Fruit fly (Drosophila melanogaster): ENCODE data around the gene Bx42.
A peak's percentile ranks its signal among the peaks of the same experiment; 100 is the strongest.

The Bx42 gene

dm6 chrX:9103308-9104185, 2.9 kb downstream of the Bx42 start, which contains the start of gene CG7766:
Gene CG7766 (minus strand): TSS chrX:9103739.
- TF ChIP-seq Ets98B (GFP tag; IDR thresholded peaks at IDR 0.05), result no peak
- TF ChIP-seq rn (GFP tag; IDR thresholded peaks at IDR 0.05), result no peak
- TF ChIP-seq CG9948 (tag; optimal IDR thresholded peaks at IDR 0.05), result no peak
- TF ChIP-seq CG13204 (GFP tag; optimal IDR thresholded peaks at IDR 0.05), result no peak
- no peak for TF ChIP-seq fd96Ca (GFP tag; IDR thresholded peaks at IDR 0.05)
- TF ChIP-seq CG15710 (tag; optimal IDR thresholded peaks at IDR 0.05), result no peak
- no peak for TF ChIP-seq CG8159 (tag; optimal IDR thresholded peaks at IDR 0.05)
- no peak for TF ChIP-seq CG34367 (tag; optimal IDR thresholded peaks at IDR 0.05)

- TF ChIP-seq CG13204 (GFP tag; optimal IDR thresholded peaks at IDR 0.05) (no peak), CG12605 (GFP tag; IDR thresholded peaks at IDR 0.05) (no peak), Snoo (tag; optimal IDR thresholded peaks at IDR 0.05) (no peak), CG32121 (GFP tag; IDR thresholded peaks at IDR 0.05) (no peak), EcR (GFP tag; optimal IDR thresholded peaks at IDR 0.05) (no peak), CG15710 (tag; optimal IDR thresholded peaks at IDR 0.05) (no peak), D1 (tag; optimal IDR thresholded peaks at IDR 0.05) (no peak), gl (tag; optimal IDR thresholded peaks at IDR 0.05) (no peak), CG4496 (GFP tag; IDR thresholded peaks at IDR 0.05) (no peak), CG8159 (tag; optimal IDR thresholded peaks at IDR 0.05) (no peak), Pif1B (GFP tag; optimal IDR thresholded peaks at IDR 0.05) (no peak), Pif1A (GFP tag; optimal IDR thresholded peaks at IDR 0.05) (no peak), CG9948 (tag; optimal IDR thresholded peaks at IDR 0.05) (no peak), CG14655 (GFP tag; optimal IDR thresholded peaks at IDR 0.05) (no peak), fd96Ca (GFP tag; IDR thresholded peaks at IDR 0.05) (no peak), CG8301 (tag; optimal IDR thresholded peaks at IDR 0.05) (no peak), Ets98B (GFP tag; IDR thresholded peaks at IDR 0.05) (no peak), CG34367 (tag; optimal IDR thresholded peaks at IDR 0.05) (no peak), CG10348 (GFP tag; IDR thresholded peaks at IDR 0.05) (no peak)
These were observed 4.3 kb downstream of the Bx42 start for dm6 chrX:9102125-9102524.

- TF ChIP-seq gl (tag; optimal IDR thresholded peaks at IDR 0.05) (no peak), CG34367 (tag; optimal IDR thresholded peaks at IDR 0.05) (no peak), CG8159 (tag; optimal IDR thresholded peaks at IDR 0.05) (no peak), CG32121 (GFP tag; IDR thresholded peaks at IDR 0.05) (no peak), CG12605 (GFP tag; IDR thresholded peaks at IDR 0.05) (no peak), CG8301 (tag; optimal IDR thresholded peaks at IDR 0.05) (no peak), CG17806 (tag; optimal IDR thresholded peaks at IDR 0.05) (no peak), CG14655 (GFP tag; optimal IDR thresholded peaks at IDR 0.05) (no peak), D1 (tag; optimal IDR thresholded peaks at IDR 0.05) (no peak), fd96Ca (GFP tag; IDR thresholded peaks at IDR 0.05) (no peak), CG13204 (GFP tag; optimal IDR thresholded peaks at IDR 0.05) (no peak), CG10348 (GFP tag; IDR thresholded peaks at IDR 0.05) (no peak), Pif1B (GFP tag; optimal IDR thresholded peaks at IDR 0.05) (no peak), EcR (GFP tag; optimal IDR thresholded peaks at IDR 0.05) (no peak)
These were observed 12.5 kb downstream of the Bx42 start for dm6 chrX:9093912-9094311.

- TF ChIP-seq CG15710 (tag; optimal IDR thresholded peaks at IDR 0.05) (no peak), CG12605 (GFP tag; IDR thresholded peaks at IDR 0.05) (no peak), EcR (GFP tag; optimal IDR thresholded peaks at IDR 0.05) (no peak), CG34367 (tag; optimal IDR thresholded peaks at IDR 0.05) (no peak), CG32121 (GFP tag; IDR thresholded peaks at IDR 0.05) (no peak), D1 (tag; optimal IDR thresholded peaks at IDR 0.05) (no peak), CG8301 (tag; optimal IDR thresholded peaks at IDR 0.05) (no peak), CG14655 (GFP tag; optimal IDR thresholded peaks at IDR 0.05) (no peak), CG17806 (tag; optimal IDR thresholded peaks at IDR 0.05) (no peak), rn (GFP tag; IDR thresholded peaks at IDR 0.05) (no peak), fd96Ca (GFP tag; IDR thresholded peaks at IDR 0.05) (no peak), CG9948 (tag; optimal IDR thresholded peaks at IDR 0.05) (no peak), Ets98B (GFP tag; IDR thresholded peaks at IDR 0.05) (no peak), gl (tag; optimal IDR thresholded peaks at IDR 0.05) (no peak), CG8159 (tag; optimal IDR thresholded peaks at IDR 0.05) (no peak), CG13204 (GFP tag; optimal IDR thresholded peaks at IDR 0.05) (no peak), CG4496 (GFP tag; IDR thresholded peaks at IDR 0.05) (no peak)
These were observed 13.3 kb downstream of the Bx42 start for dm6 chrX:9093062-9093461.

- TF ChIP-seq rn (GFP tag; IDR thresholded peaks at IDR 0.05) (no peak), CG14655 (GFP tag; optimal IDR thresholded peaks at IDR 0.05) (no peak), Pif1A (GFP tag; optimal IDR thresholded peaks at IDR 0.05) (no peak), CG8159 (tag; optimal IDR thresholded peaks at IDR 0.05) (no peak), CG8301 (tag; optimal IDR thresholded peaks at IDR 0.05) (no peak), CG32121 (GFP tag; IDR thresholded peaks at IDR 0.05) (no peak)
These were observed 16.4 kb downstream of the Bx42 start for dm6 chrX:9090057-9090358.

dm6 chrX:9089254-9090056, 16.9 kb downstream of the Bx42 start, which contains the start of gene CCT2:
Gene CCT2 (plus strand): TSS chrX:9089513.
- TF ChIP-seq fd96Ca (GFP tag; IDR thresholded peaks at IDR 0.05) (peak; percentile 10; the same call in 1 of the 3 replicates), Ets98B (GFP tag; IDR thresholded peaks at IDR 0.05) (no peak)

All from whole organism, pupa.